Worm (Caenorhabditis elegans) whole organism, early embryonic: Measurements from ENCODE around the gene C33F10.11.
"Not testable (repeated sequence)": the region's sequence is repeated elsewhere in the genome, so short reads cannot be mapped to it uniquely, and the experiment has no call there.

Source experiments
- B0310.2 ChIP-seq: sonication (generic microtip); optimal IDR thresholded peaks from 2 replicates; lab custom pipeline; 2016; ENCODE audit warnings: mild to moderate bottlenecking, missing genetic modification characterization, missing compliant biosample characterization
- ama-1 ChIP-seq: fragments of 150-350 bp; optimal IDR thresholded peaks from 2 replicates; lab custom pipeline; 2014
- ets-7 ChIP-seq: sonication (generic microtip); optimal IDR thresholded peaks from 2 replicates; lab custom pipeline; 2016; ENCODE audit warnings: missing genotype, missing genetic modification characterization, missing compliant biosample characterization
- hnd-1 ChIP-seq: sonication (generic microtip); optimal IDR thresholded peaks from 2 replicates; lab custom pipeline; 2016; ENCODE audit warnings: missing genetic modification characterization, missing compliant biosample characterization
- sea-1 ChIP-seq: fragments of 200-800 bp; sonication (Bioruptor generic); conservative IDR thresholded peaks from 2 replicates; pipeline ENCODE4 v1.3.6; 2022; ENCODE audit warnings: missing genetic modification characterization, missing compliant biosample characterization

ce11 chrII:4860260-4860659, 25.6 kb upstream of the C33F10.11 start, which contains the start of the genes nspd-5 and F11G11.4:
- TF ChIP-seq sea-1 (GFP tag; lab: Robert Waterston, UW); hnd-1 (tag; lab: Kevin White, UChicago); ets-7 (tag; lab: Kevin White, UChicago); B0310.2; ama-1 (lab: Kevin White, UChicago): not testable (repeated sequence)
